Fruit fly (Drosophila melanogaster) whole organism: ENCODE results near the gene tfc.

Experiments
- CG8478 ChIP-seq: fragments of >200 bp; optimal IDR thresholded peaks from 2 replicates; lab custom pipeline; 2018; ENCODE audit warnings: inconsistent platforms
- Dll ChIP-seq: fragments of >200 bp; optimal IDR thresholded peaks from 2 replicates; lab custom pipeline; 2017
- EcR ChIP-seq, 2 experiments: fragments of >200 bp; optimal IDR thresholded peaks; 2 replicates each; lab custom pipeline; 2017; ENCODE audit warnings: missing biosample characterization in 2 of 2, missing genetic modification characterization in 2 of 2, missing genetic modification reagents in 2 of 2
- psq ChIP-seq: fragments of >200 bp; optimal IDR thresholded peaks from 2 replicates; lab custom pipeline; 2017
- usp ChIP-seq: fragments of >200 bp; optimal IDR thresholded peaks from 2 replicates; lab custom pipeline; 2017; ENCODE audit warnings: missing biosample characterization, missing genetic modification characterization, mixed read lengths

dm6 chr3L:1302950-1303352 lies 46.7 kb downstream of the tfc start:
- no peak for TF ChIP-seq psq (lab: Kevin White, UChicago)
- TF ChIP-seq Dll (lab: Kevin White, UChicago), result no peak
- TF ChIP-seq usp (GFP tag; lab: Kevin White, UChicago), result no peak
- TF ChIP-seq EcR (GFP tag; optimal IDR thresholded peaks at IDR 0.05; lab: Kevin White, UChicago), result no peak
- TF ChIP-seq CG8478 (lab: Kevin White, UChicago), result no peak
